Fruit fly (Drosophila melanogaster) whole organism, embryonic: Measurements from ENCODE around the gene CG12147.

Source experiments
- Blimp-1 ChIP-seq: fragments of 200-800 bp; sonication (Bioruptor generic); optimal IDR thresholded peaks from 3 replicates; lab custom pipeline; 2018; ENCODE audit warnings: missing biosample characterization, missing genetic modification characterization, mild to moderate bottlenecking, moderate library complexity, missing genetic modification reagents
- CG10366 ChIP-seq: fragments of 200-800 bp; sonication (Bioruptor generic); IDR thresholded peaks from 2 replicates; pipeline ENCODE4 v1.3.6; 2022; ENCODE audit warnings: missing biosample characterization, missing genetic modification characterization
- CG10431 ChIP-seq: fragments of 200-800 bp; sonication (Bioruptor generic); optimal IDR thresholded peaks from 3 replicates; lab custom pipeline; 2018; ENCODE audit warnings: missing biosample characterization, mild to moderate bottlenecking, missing genetic modification characterization
- CG11504 ChIP-seq: fragments of 200-800 bp; sonication (Bioruptor generic); optimal IDR thresholded peaks from 3 replicates; lab custom pipeline; 2019; ENCODE audit warnings: missing biosample characterization, mild to moderate bottlenecking, missing genetic modification characterization, moderate library complexity
- CG15479 ChIP-seq: fragments of 200-800 bp; sonication (Bioruptor generic); optimal IDR thresholded peaks from 3 replicates; lab custom pipeline; 2019; ENCODE audit warnings: missing biosample characterization, mild to moderate bottlenecking, missing genetic modification characterization, moderate library complexity
- CG17385 ChIP-seq: fragments of 200-800 bp; sonication (Bioruptor generic); optimal IDR thresholded peaks from 3 replicates; lab custom pipeline; 2018; ENCODE audit warnings: missing biosample characterization, mild to moderate bottlenecking, missing genetic modification characterization
- CG17802 ChIP-seq: fragments of 200-800 bp; sonication (Bioruptor generic); optimal IDR thresholded peaks from 2 replicates; lab custom pipeline; 2018; ENCODE audit warnings: missing biosample characterization, mild to moderate bottlenecking, missing genetic modification characterization, moderate library complexity
- CG18011 ChIP-seq: fragments of 200-800 bp; sonication (Bioruptor generic); optimal IDR thresholded peaks from 2 replicates; lab custom pipeline; 2017; ENCODE audit warnings: missing biosample characterization, missing genetic modification characterization, mild to moderate bottlenecking, moderate library complexity, missing genotype
- CG18476 ChIP-seq: fragments of 200-800 bp; sonication (Bioruptor generic); optimal IDR thresholded peaks from 2 replicates; lab custom pipeline; 2016; ENCODE audit warnings: missing biosample characterization, mild to moderate bottlenecking, missing genetic modification characterization
- CG2116 ChIP-seq: fragments of 200-800 bp; sonication (Bioruptor generic); optimal IDR thresholded peaks from 3 replicates; lab custom pipeline; 2018; ENCODE audit warnings: missing biosample characterization, mild to moderate bottlenecking, missing genetic modification characterization
- CG2120 ChIP-seq: fragments of 200-800 bp; sonication (Bioruptor generic); optimal IDR thresholded peaks from 3 replicates; lab custom pipeline; 2016; ENCODE audit warnings: missing biosample characterization, missing genetic modification characterization
- CG32532 ChIP-seq: fragments of 200-800 bp; sonication (Bioruptor generic); IDR thresholded peaks from 2 replicates; pipeline ENCODE4 v1.3.6; 2022; ENCODE audit warnings: missing biosample characterization, missing genetic modification characterization
- CG32772 ChIP-seq: fragments of 200-800 bp; sonication (Bioruptor generic); IDR thresholded peaks from 2 replicates; pipeline ENCODE4 v1.3.6; 2022; ENCODE audit warnings: missing biosample characterization, missing genetic modification characterization
- CG34376 ChIP-seq: fragments of 200-800 bp; sonication (Bioruptor generic); optimal IDR thresholded peaks from 2 replicates; lab custom pipeline; 2018; ENCODE audit warnings: missing biosample characterization, mild to moderate bottlenecking, missing genetic modification characterization
- CG6791 ChIP-seq: fragments of 200-800 bp; sonication (Bioruptor generic); IDR thresholded peaks from 3 replicates; pipeline ENCODE4 v1.3.6; 2022; ENCODE audit warnings: missing biosample characterization, missing genetic modification characterization; ENCODE audit not compliant: partially characterized antibody
- CG7928 ChIP-seq: fragments of 200-800 bp; sonication (Bioruptor generic); optimal IDR thresholded peaks from 2 replicates; lab custom pipeline; 2017; ENCODE audit warnings: missing biosample characterization, mild to moderate bottlenecking, missing genetic modification characterization
- CG8290 ChIP-seq, 3 experiments: fragments of 200-800 bp; sonication (Bioruptor generic); optimal IDR thresholded peaks; 2 replicates each; lab custom pipeline; 2016 to 2019; ENCODE audit warnings: missing biosample characterization in 3 of 3, missing genetic modification characterization in 3 of 3, mild to moderate bottlenecking in 2 of 3, moderate library complexity in 1 of 3
- CG9797 ChIP-seq: fragments of 200-800 bp; sonication (Bioruptor generic); optimal IDR thresholded peaks from 3 replicates; lab custom pipeline; 2018; ENCODE audit warnings: missing biosample characterization, mild to moderate bottlenecking, missing genetic modification characterization
- CHES-1-like ChIP-seq: fragments of 200-800 bp; sonication (Bioruptor generic); optimal IDR thresholded peaks from 2 replicates; lab custom pipeline; 2016; ENCODE audit warnings: missing biosample characterization, missing genetic modification characterization
- Deaf1 ChIP-seq: fragments of 200-800 bp; optimal IDR thresholded peaks from 3 replicates; lab custom pipeline; 2019; ENCODE audit warnings: missing biosample characterization, mild to moderate bottlenecking, missing genetic modification characterization, moderate library complexity
- Hey ChIP-seq: fragments of 200-800 bp; sonication (Bioruptor generic); optimal IDR thresholded peaks from 3 replicates; lab custom pipeline; 2018; ENCODE audit warnings: missing biosample characterization, mild to moderate bottlenecking, missing genetic modification characterization
- Hmx ChIP-seq: fragments of 200-800 bp; sonication (Bioruptor generic); optimal IDR thresholded peaks from 2 replicates; lab custom pipeline; 2016; ENCODE audit warnings: missing biosample characterization, missing genetic modification characterization
- MESR4 ChIP-seq: fragments of 200-800 bp; sonication (Bioruptor generic); optimal IDR thresholded peaks from 2 replicates; lab custom pipeline; 2018; ENCODE audit warnings: missing biosample characterization, mild to moderate bottlenecking, missing genetic modification characterization, moderate library complexity
- MTF-1 ChIP-seq: fragments of 200-800 bp; sonication (Bioruptor generic); optimal IDR thresholded peaks from 2 replicates; lab custom pipeline; 2018; ENCODE audit warnings: missing biosample characterization, mild to moderate bottlenecking, missing genetic modification characterization, borderline replicate concordance
- Mrtf ChIP-seq: fragments of 200-800 bp; sonication (Bioruptor generic); IDR thresholded peaks from 3 replicates; pipeline ENCODE4 v1.3.6; 2022; ENCODE audit warnings: missing biosample characterization, missing genetic modification characterization
- Neu2 ChIP-seq: fragments of 200-800 bp; sonication (Bioruptor generic); optimal IDR thresholded peaks from 3 replicates; lab custom pipeline; 2016; ENCODE audit warnings: missing biosample characterization, missing genetic modification characterization, borderline replicate concordance
- Pdp1 ChIP-seq, 2 experiments: fragments of 200-800 bp; sonication (Bioruptor generic); optimal IDR thresholded peaks; 3 replicates each; lab custom pipeline; 2016; ENCODE audit warnings: missing biosample characterization in 2 of 2, missing genetic modification characterization in 2 of 2, mild to moderate bottlenecking in 1 of 2, moderate library complexity in 1 of 2
- Rfx ChIP-seq: fragments of 200-800 bp; sonication (Bioruptor generic); IDR thresholded peaks from 2 replicates; pipeline ENCODE4 v1.3.6; 2022; ENCODE audit warnings: missing biosample characterization, missing genetic modification characterization
- Sox100B ChIP-seq: fragments of 200-800 bp; sonication (Bioruptor generic); optimal IDR thresholded peaks from 3 replicates; lab custom pipeline; 2018; ENCODE audit warnings: missing biosample characterization, mild to moderate bottlenecking, missing genetic modification characterization
- bigmax ChIP-seq: fragments of 200-800 bp; sonication (Bioruptor generic); optimal IDR thresholded peaks from 2 replicates; lab custom pipeline; 2018; ENCODE audit warnings: missing biosample characterization, mild to moderate bottlenecking, missing genetic modification characterization
- chif ChIP-seq, 2 experiments: fragments of 200-800 bp; sonication (Bioruptor generic); optimal IDR thresholded peaks; 3 replicates each; lab custom pipeline; 2016; ENCODE audit warnings: missing biosample characterization in 2 of 2, missing genetic modification characterization in 2 of 2
- chinmo ChIP-seq: fragments of 200-800 bp; sonication (Bioruptor generic); IDR thresholded peaks from 4 replicates; pipeline ENCODE4 v1.3.6; 2022; ENCODE audit warnings: missing biosample characterization, missing genetic modification characterization; ENCODE audit not compliant: partially characterized antibody
- ems ChIP-seq: fragments of 200-800 bp; sonication (Bioruptor generic); optimal IDR thresholded peaks from 3 replicates; lab custom pipeline; 2016; ENCODE audit warnings: missing biosample characterization, missing genetic modification characterization
- fd102C ChIP-seq: fragments of 200-800 bp; sonication (Bioruptor generic); optimal IDR thresholded peaks from 2 replicates; lab custom pipeline; 2018; ENCODE audit warnings: missing biosample characterization, mild to moderate bottlenecking, missing genetic modification characterization, moderate library complexity
- gro ChIP-seq: fragments of 200-800 bp; sonication (Bioruptor generic); optimal IDR thresholded peaks from 2 replicates; lab custom pipeline; 2016; ENCODE audit warnings: missing biosample characterization, missing genetic modification characterization
- h ChIP-seq: fragments of >200 bp; optimal IDR thresholded peaks from 2 replicates; lab custom pipeline; 2017
- kni ChIP-seq: fragments of 200-800 bp; sonication (Bioruptor generic); optimal IDR thresholded peaks from 3 replicates; lab custom pipeline; 2017; ENCODE audit warnings: mild to moderate bottlenecking, missing biosample characterization, missing genetic modification reagents, missing genetic modification characterization
- nerfin-2 ChIP-seq: fragments of 200-800 bp; sonication (Bioruptor generic); IDR thresholded peaks from 2 replicates; pipeline ENCODE4 v1.3.6; 2022; ENCODE audit warnings: missing biosample characterization, missing genetic modification characterization; ENCODE audit not compliant: partially characterized antibody
- oc ChIP-seq: fragments of 200-800 bp; sonication (Bioruptor generic); optimal IDR thresholded peaks from 2 replicates; lab custom pipeline; 2018; ENCODE audit warnings: missing biosample characterization, mild to moderate bottlenecking, missing genetic modification characterization, moderate library complexity
- onecut ChIP-seq: fragments of 200-800 bp; sonication (Bioruptor generic); IDR thresholded peaks from 2 replicates; pipeline ENCODE4 v1.3.6; 2022; ENCODE audit warnings: missing biosample characterization, missing genetic modification characterization
- pb ChIP-seq: fragments of 200-800 bp; sonication (Bioruptor generic); optimal IDR thresholded peaks from 3 replicates; lab custom pipeline; 2016; ENCODE audit warnings: missing biosample characterization, missing genetic modification characterization
- pnt ChIP-seq: fragments of 200-800 bp; sonication (Bioruptor generic); optimal IDR thresholded peaks from 3 replicates; lab custom pipeline; 2016; ENCODE audit warnings: missing biosample characterization, missing genetic modification characterization
- pros ChIP-seq: fragments of 200-800 bp; sonication (Bioruptor generic); optimal IDR thresholded peaks from 3 replicates; lab custom pipeline; 2019; ENCODE audit warnings: missing biosample characterization, mild to moderate bottlenecking, missing genetic modification characterization, moderate library complexity
- pum ChIP-seq: fragments of 200-800 bp; sonication (Bioruptor generic); optimal IDR thresholded peaks from 2 replicates; lab custom pipeline; 2016; ENCODE audit warnings: missing biosample characterization, missing genetic modification characterization
- stwl ChIP-seq: fragments of 200-800 bp; sonication (Bioruptor generic); optimal IDR thresholded peaks from 3 replicates; lab custom pipeline; 2018; ENCODE audit warnings: missing biosample characterization, mild to moderate bottlenecking, missing genetic modification characterization, moderate library complexity
- toy ChIP-seq: fragments of 200-800 bp; sonication (Bioruptor generic); IDR thresholded peaks from 2 replicates; pipeline ENCODE4 v1.3.6; 2022; ENCODE audit warnings: missing biosample characterization, missing genetic modification characterization
- usp ChIP-seq: fragments of >200 bp; optimal IDR thresholded peaks from 2 replicates; lab custom pipeline; 2017; ENCODE audit warnings: missing biosample characterization, missing genetic modification characterization
- wdn ChIP-seq: fragments of 200-800 bp; sonication (Bioruptor generic); IDR thresholded peaks from 2 replicates; pipeline ENCODE4 v1.3.6; 2022; ENCODE audit warnings: missing biosample characterization, missing genetic modification characterization
- zf30C ChIP-seq: fragments of 200-800 bp; sonication (Bioruptor generic); optimal IDR thresholded peaks from 3 replicates; lab custom pipeline; 2018; ENCODE audit warnings: missing biosample characterization, mild to moderate bottlenecking, missing genetic modification characterization

Gene CG12147

dm6 chr3R:5412306-5412705 lies 14.8 kb downstream of the CG12147 start, which contains the start of gene Orco (continued):
- TF ChIP-seq MTF-1 (GFP tag; lab: Kevin White, UChicago) (no peak), fd102C (GFP tag; lab: Kevin White, UChicago) (no peak), CG7928 (GFP tag; lab: Kevin White, UChicago) (no peak), oc (tag; lab: Kevin White, UChicago) (no peak), CHES-1-like (GFP tag; lab: Kevin White, UChicago) (no peak), onecut (peak; percentile 77)
- TF ChIP-seq, all 482 proteins: peak for 4

dm6 chr3R:5403963-5404362 lies 23.1 kb downstream of the CG12147 start, which contains the start of gene CG2663:
Gene CG2663 (minus strand): TSS chr3R:5404135.
- TF ChIP-seq CG32772 (GFP tag; lab: Robert Waterston, UW) (no peak), chif (GFP tag; optimal IDR thresholded peaks at IDR 0.05; lab: Kevin White, UChicago) (no peak), Rfx (GFP tag; lab: Robert Waterston, UW) (no peak), CG18011 (GFP tag; lab: Kevin White, UChicago) (no peak), CG2120 (GFP tag; lab: Kevin White, UChicago) (no peak), pum (GFP tag; lab: Kevin White, UChicago) (no peak), Neu2 (GFP tag; lab: Kevin White, UChicago) (peak; percentile 10), zf30C (GFP tag; lab: Kevin White, UChicago) (no peak), toy (GFP tag; lab: Robert Waterston, UW) (no peak), Deaf1 (peak; percentile 92), CG8290 (GFP tag; optimal IDR thresholded peaks at IDR 0.05; lab: Kevin White, UChicago) (no peak), CG8290 (tag; optimal IDR thresholded peaks at IDR 0.05; lab: Kevin White, UChicago) (no peak), CG11504 (tag; lab: Kevin White, UChicago) (no peak), CG34376 (GFP tag; lab: Kevin White, UChicago) (no peak), kni (GFP tag; lab: Kevin White, UChicago) (peak; percentile 0), pb (no peak), pnt (no peak), Mrtf (GFP tag; lab: Robert Waterston, UW) (no peak), MESR4 (no peak), bigmax (GFP tag; lab: Kevin White, UChicago) (no peak), stwl (tag; lab: Kevin White, UChicago) (no peak), CG17802 (tag; lab: Kevin White, UChicago) (no peak), CG10366 (GFP tag; lab: Robert Waterston, UW) (no peak), pros (GFP tag; lab: Kevin White, UChicago) (peak; percentile 4), gro (GFP tag; lab: Kevin White, UChicago) (no peak), chinmo (0 out of 4 replicates have a peak, but pooled peaks have one; percentile 20), Blimp-1 (GFP tag; lab: Kevin White, UChicago) (peak; percentile 25), CG6791 (GFP tag; lab: Robert Waterston, UW) (no peak), CG17385 (GFP tag; lab: Kevin White, UChicago) (no peak)
- TF ChIP-seq, all 482 proteins: peak for 6

- no peak for TF ChIP-seq CG9797 (GFP tag; lab: Kevin White, UChicago)
- TF ChIP-seq CG10431 (GFP tag; lab: Kevin White, UChicago) = no peak
- TF ChIP-seq wdn (GFP tag; lab: Robert Waterston, UW) = no peak
- TF ChIP-seq CG2116 = no peak
- TF ChIP-seq Sox100B (GFP tag; lab: Kevin White, UChicago) = no peak
- no peak for TF ChIP-seq Hmx (GFP tag; lab: Kevin White, UChicago)
- TF ChIP-seq h (lab: Kevin White, UChicago) = no peak
- no peak for TF ChIP-seq nerfin-2 (GFP tag; lab: Robert Waterston, UW)
- no peak for TF ChIP-seq ems
- no peak for TF ChIP-seq CG18476 (GFP tag; lab: Kevin White, UChicago)
- no peak for TF ChIP-seq Pdp1 (GFP tag; optimal IDR thresholded peaks at IDR 0.05; lab: Kevin White, UChicago)
- TF ChIP-seq Hey = no peak
- TF ChIP-seq CG32532 (GFP tag; lab: Robert Waterston, UW) = no peak
- no peak for TF ChIP-seq usp (GFP tag; lab: Kevin White, UChicago)
- TF ChIP-seq CG15479 = no peak
Observed at dm6 chr3R:5399096-5399495, 28.0 kb downstream of the CG12147 start, which contains the start of gene Or83a. Gene Or83a (minus strand): TSS chr3R:5399196.
